Worm (Caenorhabditis elegans) whole organism, L4 larva: ENCODE measurements around the gene jbts-14.

ENCODE experiments used
- egl-27 ChIP-seq: sonication (generic microtip); optimal IDR thresholded peaks from 3 replicates; lab custom pipeline; 2017; ENCODE audit warnings: missing biosample characterization, missing genetic modification reagents, missing genetic modification characterization
- ztf-7 ChIP-seq: fragments of 150-350 bp; optimal IDR thresholded peaks from 2 replicates; lab custom pipeline; 2014; ENCODE audit warnings: missing biosample characterization, missing genetic modification characterization

DNA sequence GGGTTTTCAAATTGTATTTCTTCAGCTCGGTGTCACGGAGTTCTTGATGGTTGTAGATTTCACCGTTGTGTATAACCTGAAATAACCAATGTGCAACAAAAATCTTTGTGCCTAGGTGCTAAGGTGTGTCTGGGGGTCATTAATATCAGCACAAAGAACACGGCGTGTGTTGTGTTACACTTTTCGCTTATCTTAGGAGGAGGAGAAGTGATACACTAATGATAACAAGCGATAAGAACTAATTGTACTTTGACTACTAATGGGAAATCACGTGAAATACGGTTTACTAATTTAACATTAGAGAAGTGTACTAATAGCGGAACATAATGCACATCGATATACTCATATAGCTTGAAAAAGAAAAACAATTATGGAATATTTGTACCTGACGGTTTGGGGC is 46.1 kb downstream of the jbts-14 start:
- no peak for TF ChIP-seq egl-27 (tag; lab: Kevin White, UChicago)
- TF ChIP-seq ztf-7 (tag; lab: Kevin White, UChicago), result no peak
